Worm (Caenorhabditis elegans): Measurements from ENCODE around the gene F01F1.15.

ce11 chrIII:5846412-5846811, 22.9 kb downstream of the F01F1.15 start:
- TF ChIP-seq unc-39 (tag; optimal IDR thresholded peaks at IDR 0.05) (no peak), aha-1 (tag) (peak; percentile 7), ceh-28 (tag; optimal IDR thresholded peaks at IDR 0.05) (no peak), daf-12 (tag; optimal IDR thresholded peaks at IDR 0.05) (no peak), snpc-4 (tag; optimal IDR thresholded peaks at IDR 0.05) (no peak), ceh-82 (tag; optimal IDR thresholded peaks at IDR 0.05) (no peak), lin-39 (tag; optimal IDR thresholded peaks at IDR 0.05) (no peak), pqm-1 (tag; optimal IDR thresholded peaks at IDR 0.05) (no peak), zag-1 (tag; optimal IDR thresholded peaks at IDR 0.05) (no peak), pha-4 (GFP tag; IDR thresholded peaks at IDR 0.05) (no peak), pha-4 (tag; optimal IDR thresholded peaks at IDR 0.05) (no peak), skn-1 (tag; optimal IDR thresholded peaks at IDR 0.05) (no peak), lin-1 (GFP tag; IDR thresholded peaks at IDR 0.05) (no peak)

All from whole organism, L4 larva.